Worm (Caenorhabditis elegans): Measurements from ENCODE around the gene col-161.

DNA sequence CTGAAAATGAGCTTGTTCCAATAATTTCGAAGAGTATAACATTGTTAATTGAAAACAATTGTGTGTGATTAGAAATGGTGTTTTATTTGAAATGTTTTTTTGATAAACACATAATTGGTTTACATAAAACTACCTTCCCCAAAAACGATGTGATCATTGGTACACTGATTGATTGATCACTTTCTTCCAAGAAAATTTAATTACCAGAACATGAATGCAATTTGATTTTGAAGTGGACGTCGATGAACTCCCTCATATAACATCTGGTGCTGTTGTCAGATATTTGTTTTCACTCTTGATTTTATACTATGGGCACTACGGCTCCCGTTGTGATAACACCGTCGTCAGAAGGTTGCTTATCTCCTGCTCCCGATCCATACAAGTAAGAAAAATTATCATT is 2.9 kb upstream of the col-161 start, which contains the start of gene srh-15:
- TF ChIP-seq him-1 (tag; optimal IDR thresholded peaks at IDR 0.05): no peak
- no peak for TF ChIP-seq dao-5 (tag; optimal IDR thresholded peaks at IDR 0.05)
